Worm (Caenorhabditis elegans) whole organism, midembryonic: Measurements from ENCODE around the gene F17C8.9.

Experiments used
- T22C8.4 ChIP-seq: fragments of 200-800 bp; sonication (Bioruptor generic); IDR thresholded peaks from 2 replicates; pipeline ENCODE4 v1.3.6; 2022; ENCODE audit warnings: missing genetic modification characterization, missing compliant biosample characterization
- flt-1 ChIP-seq: fragments of 200-800 bp; sonication (Bioruptor generic); IDR thresholded peaks from 2 replicates; pipeline ENCODE4 v1.3.6; 2022; ENCODE audit warnings: missing genetic modification characterization, missing compliant biosample characterization
- klf-2 ChIP-seq: fragments of 200-800 bp; sonication (Bioruptor generic); conservative IDR thresholded peaks from 2 replicates; pipeline ENCODE4 v1.3.6; 2022; ENCODE audit warnings: missing genetic modification reagents, missing genetic modification characterization, missing compliant biosample characterization
- med-1 ChIP-seq: sonication (generic microtip); optimal IDR thresholded peaks from 2 replicates; lab custom pipeline; 2017; ENCODE audit warnings: missing genetic modification characterization, mild to moderate bottlenecking, missing compliant biosample characterization, antibody characterized with exemption, missing genetic modification reagents; ENCODE audit not compliant: insufficient read depth
- ref-1 ChIP-seq: fragments of 200-800 bp; sonication (Bioruptor generic); conservative IDR thresholded peaks from 2 replicates; pipeline ENCODE4 v1.3.6; 2022; ENCODE audit warnings: missing genetic modification reagents, missing genetic modification characterization, missing compliant biosample characterization
- tab-1 ChIP-seq: fragments of 200-800 bp; sonication (Bioruptor generic); IDR thresholded peaks from 2 replicates; pipeline ENCODE4 v1.3.6; 2022; ENCODE audit warnings: missing genetic modification characterization, missing compliant biosample characterization
- ztf-23 ChIP-seq: fragments of 200-800 bp; sonication (Bioruptor generic); IDR thresholded peaks from 2 replicates; pipeline ENCODE4 v1.3.6; 2022; ENCODE audit warnings: missing genetic modification reagents, missing genetic modification characterization, missing compliant biosample characterization
- ztf-29 ChIP-seq: fragments of 200-800 bp; sonication (Bioruptor generic); IDR thresholded peaks from 2 replicates; pipeline ENCODE4 v1.3.6; 2022; ENCODE audit warnings: missing genetic modification reagents, missing genetic modification characterization, missing compliant biosample characterization

- TF ChIP-seq ztf-23 (GFP tag; lab: Robert Waterston, UW) (no peak), tab-1 (no peak), T22C8.4 (no peak), klf-2 (GFP tag; lab: Robert Waterston, UW) (no peak), ztf-29 (no peak), flt-1 (no peak), med-1 (GFP tag; lab: Kevin White, UChicago) (no peak), ref-1 (GFP tag; lab: Robert Waterston, UW) (no peak)
Observed at ce11 chrIII:4699922-4700321, 34.2 kb upstream of the F17C8.9 start, which contains the start of gene sel-13.
